Fruit fly (Drosophila melanogaster) whole organism, embryonic: ENCODE data around the gene CG43886.

ENCODE experiments used
- Antp ChIP-seq: fragments of 200-800 bp; sonication (Bioruptor generic); optimal IDR thresholded peaks from 3 replicates; lab custom pipeline; 2016; ENCODE audit warnings: missing biosample characterization, missing genetic modification characterization
- Atf6 ChIP-seq: fragments of 200-800 bp; sonication (Bioruptor generic); IDR thresholded peaks from 2 replicates; pipeline ENCODE4 v1.3.6; 2022; ENCODE audit warnings: missing biosample characterization, missing genetic modification characterization
- CG10979 ChIP-seq: fragments of 200-800 bp; sonication (Bioruptor generic); optimal IDR thresholded peaks from 2 replicates; lab custom pipeline; 2018; ENCODE audit warnings: missing biosample characterization, mild to moderate bottlenecking, missing genetic modification characterization, moderate library complexity
- CG11695 ChIP-seq: fragments of 200-800 bp; sonication (Bioruptor generic); IDR thresholded peaks from 3 replicates; pipeline ENCODE4 v1.3.6; 2022; ENCODE audit warnings: missing biosample characterization, missing genetic modification characterization
- CG11696 ChIP-seq: fragments of 200-800 bp; sonication (Bioruptor generic); IDR thresholded peaks from 2 replicates; pipeline ENCODE4 v1.3.6; 2022; ENCODE audit warnings: missing biosample characterization, missing genetic modification characterization
- CG31224 ChIP-seq: fragments of 200-800 bp; sonication (Bioruptor generic); IDR thresholded peaks from 2 replicates; pipeline ENCODE4 v1.3.6; 2022; ENCODE audit warnings: missing biosample characterization, missing genetic modification characterization
- CG3838 ChIP-seq: fragments of 200-800 bp; sonication (Bioruptor generic); optimal IDR thresholded peaks from 3 replicates; lab custom pipeline; 2016; ENCODE audit warnings: missing biosample characterization, missing genetic modification characterization
- CG6813 ChIP-seq: fragments of 200-800 bp; sonication (Bioruptor generic); optimal IDR thresholded peaks from 2 replicates; lab custom pipeline; 2017; ENCODE audit warnings: missing biosample characterization, missing genetic modification characterization, mild to moderate bottlenecking, moderate library complexity, missing genetic modification reagents
- CG8089 ChIP-seq: fragments of 200-800 bp; sonication (Bioruptor generic); optimal IDR thresholded peaks from 3 replicates; lab custom pipeline; 2016; ENCODE audit warnings: missing biosample characterization, missing genetic modification characterization
- CG8290 ChIP-seq, 3 experiments: fragments of 200-800 bp; sonication (Bioruptor generic); optimal IDR thresholded peaks; 2 replicates each; lab custom pipeline; 2016 to 2019; ENCODE audit warnings: missing biosample characterization in 3 of 3, missing genetic modification characterization in 3 of 3, mild to moderate bottlenecking in 2 of 3, moderate library complexity in 1 of 3
- CG9797 ChIP-seq: fragments of 200-800 bp; sonication (Bioruptor generic); optimal IDR thresholded peaks from 3 replicates; lab custom pipeline; 2018; ENCODE audit warnings: missing biosample characterization, mild to moderate bottlenecking, missing genetic modification characterization
- D19A ChIP-seq: fragments of 200-800 bp; optimal IDR thresholded peaks from 3 replicates; lab custom pipeline; 2019; ENCODE audit warnings: missing biosample characterization, mild to moderate bottlenecking, missing genetic modification characterization, moderate library complexity
- Dip2 ChIP-seq: fragments of 200-800 bp; sonication (Bioruptor generic); IDR thresholded peaks from 2 replicates; pipeline ENCODE4 v1.3.6; 2022; ENCODE audit warnings: missing biosample characterization, missing genetic modification characterization
- Drgx ChIP-seq: fragments of 200-800 bp; sonication (Bioruptor generic); IDR thresholded peaks from 2 replicates; pipeline ENCODE4 v1.3.6; 2022; ENCODE audit warnings: missing biosample characterization, missing genetic modification characterization
- E2f2 ChIP-seq: fragments of 200-800 bp; sonication (Bioruptor generic); IDR thresholded peaks from 2 replicates; pipeline ENCODE4 v1.3.6; 2022; ENCODE audit warnings: missing biosample characterization, missing genetic modification characterization
- Elba2 ChIP-seq: fragments of 200-800 bp; sonication (Bioruptor generic); optimal IDR thresholded peaks from 3 replicates; lab custom pipeline; 2016; ENCODE audit warnings: missing biosample characterization, missing genetic modification characterization
- Fer3 ChIP-seq: fragments of 200-800 bp; sonication (Bioruptor generic); optimal IDR thresholded peaks from 2 replicates; lab custom pipeline; 2018; ENCODE audit warnings: missing biosample characterization, mild to moderate bottlenecking, missing genetic modification characterization, moderate library complexity
- HLH3B ChIP-seq: fragments of 200-800 bp; sonication (Bioruptor generic); IDR thresholded peaks from 2 replicates; pipeline ENCODE4 v1.3.6; 2022; ENCODE audit warnings: missing biosample characterization, missing genetic modification characterization
- HmgD ChIP-seq: fragments of 200-800 bp; sonication (Bioruptor generic); optimal IDR thresholded peaks from 3 replicates; lab custom pipeline; 2016; ENCODE audit warnings: missing biosample characterization, missing genetic modification characterization
- Lpt ChIP-seq: fragments of >200 bp; optimal IDR thresholded peaks from 2 replicates; lab custom pipeline; 2018; ENCODE audit warnings: missing biosample characterization, missing genetic modification characterization
- MBD-R2 ChIP-seq: fragments of 200-800 bp; sonication (Bioruptor generic); IDR thresholded peaks from 2 replicates; pipeline ENCODE4 v1.3.6; 2022; ENCODE audit warnings: missing biosample characterization, missing genetic modification characterization
- Med ChIP-seq: fragments of 200-800 bp; sonication (Bioruptor generic); peaks from one replicate; lab custom pipeline; 2016; ENCODE audit warnings: missing biosample characterization, missing genetic modification characterization, mild to moderate bottlenecking, inconsistent platforms, moderate library complexity
- Mes4 ChIP-seq: fragments of 200-800 bp; sonication (Bioruptor generic); optimal IDR thresholded peaks from 2 replicates; lab custom pipeline; 2016; ENCODE audit warnings: missing biosample characterization, missing genetic modification characterization
- Oli ChIP-seq: fragments of 200-800 bp; sonication (Bioruptor generic); optimal IDR thresholded peaks from 2 replicates; lab custom pipeline; 2018; ENCODE audit warnings: missing biosample characterization, mild to moderate bottlenecking, missing genetic modification characterization, moderate library complexity
- Opbp ChIP-seq: fragments of 200-800 bp; sonication (Bioruptor generic); IDR thresholded peaks from 3 replicates; pipeline ENCODE4 v1.3.6; 2022; ENCODE audit warnings: missing biosample characterization, missing genetic modification characterization; ENCODE audit not compliant: partially characterized antibody
- Poxn ChIP-seq: fragments of 200-800 bp; sonication (Bioruptor generic); IDR thresholded peaks from 2 replicates; pipeline ENCODE4 v1.3.6; 2022; ENCODE audit warnings: missing biosample characterization, missing genetic modification characterization
- Sin3A ChIP-seq: fragments of >200 bp; optimal IDR thresholded peaks from 2 replicates; lab custom pipeline; 2018
- Sox102F ChIP-seq: fragments of 200-800 bp; sonication (Bioruptor generic); optimal IDR thresholded peaks from 2 replicates; lab custom pipeline; 2018; ENCODE audit warnings: missing biosample characterization, mild to moderate bottlenecking, missing genetic modification characterization, moderate library complexity
- Spps ChIP-seq: fragments of 200-800 bp; sonication (Bioruptor generic); optimal IDR thresholded peaks from 2 replicates; lab custom pipeline; 2018; ENCODE audit warnings: missing biosample characterization, mild to moderate bottlenecking, missing genetic modification characterization
- Sry-δ ChIP-seq: fragments of 200-800 bp; sonication (Bioruptor generic); optimal IDR thresholded peaks from 2 replicates; lab custom pipeline; 2016; ENCODE audit warnings: missing biosample characterization, missing genetic modification characterization
- abd-A ChIP-seq: fragments of 200-800 bp; sonication (Bioruptor generic); optimal IDR thresholded peaks from 3 replicates; lab custom pipeline; 2019; ENCODE audit warnings: missing biosample characterization, mild to moderate bottlenecking, missing genetic modification characterization, moderate library complexity
- amos ChIP-seq: fragments of 200-800 bp; sonication (Bioruptor generic); IDR thresholded peaks from 2 replicates; pipeline ENCODE4 v1.3.6; 2022; ENCODE audit warnings: missing biosample characterization, missing genetic modification characterization; ENCODE audit not compliant: partially characterized antibody
- aop ChIP-seq: fragments of 200-800 bp; sonication (Bioruptor generic); IDR thresholded peaks from 2 replicates; pipeline ENCODE4 v1.3.6; 2022; ENCODE audit warnings: missing biosample characterization, missing genetic modification characterization
- br ChIP-seq: fragments of >200 bp; optimal IDR thresholded peaks from 2 replicates; lab custom pipeline; 2017
- dmrt99B ChIP-seq: fragments of 200-800 bp; sonication (Bioruptor generic); optimal IDR thresholded peaks from 2 replicates; lab custom pipeline; 2018; ENCODE audit warnings: missing biosample characterization, mild to moderate bottlenecking, missing genetic modification characterization, moderate library complexity
- dysf ChIP-seq: fragments of 200-800 bp; sonication (Bioruptor generic); IDR thresholded peaks from 3 replicates; pipeline ENCODE4 v1.3.6; 2022; ENCODE audit warnings: missing biosample characterization, missing genetic modification characterization
- grn ChIP-seq: fragments of 200-800 bp; sonication (Bioruptor generic); optimal IDR thresholded peaks from 3 replicates; lab custom pipeline; 2017; ENCODE audit warnings: missing biosample characterization, missing genetic modification characterization
- gsb-n ChIP-seq: fragments of 200-800 bp; sonication (Bioruptor generic); optimal IDR thresholded peaks from 3 replicates; lab custom pipeline; 2018; ENCODE audit warnings: missing biosample characterization, mild to moderate bottlenecking, missing genetic modification characterization
- hkb ChIP-seq, 2 experiments: fragments of 200-800 bp in 1 of 2; fragments of >200 bp in 1 of 2; sonication (Bioruptor generic) in 1 of 2; IDR thresholded peaks in 1 of 2; optimal IDR thresholded peaks in 1 of 2; 2 replicates each; pipeline versions ENCODE4 v1.3.6 to Lab custom; 2017 to 2022; ENCODE audit warnings: missing biosample characterization in 1 of 2, missing genetic modification characterization in 1 of 2
- klu ChIP-seq: fragments of 200-800 bp; sonication (Bioruptor generic); IDR thresholded peaks from 2 replicates; pipeline ENCODE4 v1.3.6; 2022; ENCODE audit warnings: missing biosample characterization, missing genetic modification characterization
- lbe ChIP-seq: fragments of 200-800 bp; sonication (Bioruptor generic); optimal IDR thresholded peaks from 2 replicates; lab custom pipeline; 2016; ENCODE audit warnings: missing biosample characterization, mild to moderate bottlenecking, missing genetic modification characterization
- lilli ChIP-seq: fragments of 200-800 bp; sonication (Bioruptor generic); optimal IDR thresholded peaks from 3 replicates; lab custom pipeline; 2016; ENCODE audit warnings: missing biosample characterization, missing genetic modification characterization
- lov ChIP-seq, 2 experiments: fragments of 200-800 bp in 1 of 2; fragments of >200 bp in 1 of 2; sonication (Bioruptor generic) in 1 of 2; IDR thresholded peaks in 1 of 2; optimal IDR thresholded peaks in 1 of 2; 2 replicates in 1 of 2; 3 replicates in 1 of 2; pipeline versions ENCODE4 v1.3.6 to Lab custom; 2017 to 2022; ENCODE audit warnings: missing biosample characterization in 1 of 2, missing genetic modification characterization in 1 of 2
- nerfin-1 ChIP-seq: fragments of 200-800 bp; sonication (Bioruptor generic); optimal IDR thresholded peaks from 3 replicates; lab custom pipeline; 2019; ENCODE audit warnings: missing biosample characterization, mild to moderate bottlenecking, missing genetic modification characterization, moderate library complexity
- repo ChIP-seq: fragments of 200-800 bp; sonication (Bioruptor generic); optimal IDR thresholded peaks from 2 replicates; lab custom pipeline; 2016; ENCODE audit warnings: missing biosample characterization, missing genetic modification characterization
- sisA ChIP-seq: fragments of 200-800 bp; sonication (Bioruptor generic); IDR thresholded peaks from 2 replicates; pipeline ENCODE4 v1.3.6; 2022; ENCODE audit warnings: missing biosample characterization, missing genetic modification characterization
- tup ChIP-seq: fragments of 200-800 bp; sonication (Bioruptor generic); optimal IDR thresholded peaks from 2 replicates; lab custom pipeline; 2016; ENCODE audit warnings: missing biosample characterization, mild to moderate bottlenecking, missing genetic modification characterization, moderate library complexity
- vfl ChIP-seq: fragments of 200-800 bp; sonication (Bioruptor generic); optimal IDR thresholded peaks from 2 replicates; lab custom pipeline; 2016; ENCODE audit warnings: missing biosample characterization, missing genetic modification characterization
- z ChIP-seq: fragments of 200-800 bp; sonication (Bioruptor generic); IDR thresholded peaks from 3 replicates; pipeline ENCODE4 v1.3.6; 2022; ENCODE audit warnings: missing biosample characterization, missing genetic modification characterization
- zfh1 ChIP-seq: fragments of 200-800 bp; sonication (Bioruptor generic); IDR thresholded peaks from 3 replicates; pipeline ENCODE4 v1.3.6; 2022; ENCODE audit warnings: missing biosample characterization, missing genetic modification characterization

CG43886 gene

dm6 chr3L:8177795-8178564 is 18.4 kb upstream of the CG43886 start, which contains the start of gene Nmt (continued):
- TF ChIP-seq MBD-R2 (GFP tag; lab: Robert Waterston, UW) = peak; percentile 81
- TF ChIP-seq Spps (tag; lab: Kevin White, UChicago) = no peak
- no peak for TF ChIP-seq br
- no peak for TF ChIP-seq Antp (GFP tag; lab: Kevin White, UChicago)
- TF ChIP-seq E2f2 (GFP tag; lab: Robert Waterston, UW) = peak; percentile 86
- peak; percentile 57 for TF ChIP-seq Sox102F (GFP tag; lab: Kevin White, UChicago)
- no peak for TF ChIP-seq lbe (GFP tag; lab: Kevin White, UChicago)
- TF ChIP-seq lilli (GFP tag; lab: Kevin White, UChicago) = peak; percentile 59
- TF ChIP-seq z (GFP tag; lab: Robert Waterston, UW) = no peak
- peak; percentile 39 for TF ChIP-seq Fer3 (tag; lab: Kevin White, UChicago)
- TF ChIP-seq Dip2 (GFP tag; lab: Robert Waterston, UW) = no peak
- no peak for TF ChIP-seq aop
- no peak for TF ChIP-seq lov (optimal IDR thresholded peaks at IDR 0.05; lab: Kevin White, UChicago)
- no peak for TF ChIP-seq lov (GFP tag; IDR thresholded peaks at IDR 0.05; lab: Robert Waterston, UW)
- no peak for TF ChIP-seq Drgx
- TF ChIP-seq D19A (tag; lab: Kevin White, UChicago) = no peak
- TF ChIP-seq dysf (GFP tag; lab: Robert Waterston, UW) = no peak
- TF ChIP-seq Elba2 (GFP tag; lab: Kevin White, UChicago) = no peak
- TF ChIP-seq vfl (GFP tag; lab: Kevin White, UChicago) = no peak
- no peak for TF ChIP-seq CG6813 (GFP tag; lab: Kevin White, UChicago)
- no peak for TF ChIP-seq repo (GFP tag; lab: Kevin White, UChicago)
- TF ChIP-seq HmgD = no peak
- TF ChIP-seq grn (GFP tag; lab: Kevin White, UChicago) = no peak
- no peak for TF ChIP-seq hkb (optimal IDR thresholded peaks at IDR 0.05; lab: Kevin White, UChicago)
- TF ChIP-seq hkb (GFP tag; IDR thresholded peaks at IDR 0.05; lab: Robert Waterston, UW) = 0 out of 2 replicates have a peak, but pooled peaks have one; percentile 26
- no peak for TF ChIP-seq Oli (tag; lab: Kevin White, UChicago)
- TF ChIP-seq Poxn (GFP tag; lab: Robert Waterston, UW) = no peak
- TF ChIP-seq Sin3A (lab: Kevin White, UChicago) = peak; percentile 78
- TF ChIP-seq zfh1 = no peak
- peak; percentile 79 for TF ChIP-seq Med
- peak; percentile 85 for TF ChIP-seq amos (GFP tag; lab: Robert Waterston, UW)
- no peak for TF ChIP-seq tup (GFP tag; lab: Kevin White, UChicago)
- no peak for TF ChIP-seq gsb-n (tag; lab: Kevin White, UChicago)
- no peak for TF ChIP-seq nerfin-1 (tag; lab: Kevin White, UChicago)
- 0 out of 3 replicates have a peak, but pooled peaks have one; percentile 6 for TF ChIP-seq CG11695 (GFP tag; lab: Robert Waterston, UW)
- TF ChIP-seq CG10979 (tag; lab: Kevin White, UChicago) = no peak
- TF ChIP-seq Mes4 = no peak
- TF ChIP-seq Atf6 (GFP tag; lab: Robert Waterston, UW) = peak; percentile 48; the same call in 1 of the 2 replicates
- TF ChIP-seq CG31224 (GFP tag; lab: Robert Waterston, UW) = no peak
- TF ChIP-seq CG9797 = peak; percentile 67
- TF ChIP-seq abd-A (tag; lab: Kevin White, UChicago) = no peak
- no peak for TF ChIP-seq CG8089 (GFP tag; lab: Kevin White, UChicago)
- no peak for TF ChIP-seq CG8290 (GFP tag; optimal IDR thresholded peaks at IDR 0.05; lab: Kevin White, UChicago)
- TF ChIP-seq CG8290 (tag; optimal IDR thresholded peaks at IDR 0.05; lab: Kevin White, UChicago) = peak in 1 of 2 experiments; percentile 3
- no peak for TF ChIP-seq HLH3B (GFP tag; lab: Robert Waterston, UW)
- no peak for TF ChIP-seq Lpt (GFP tag; lab: Kevin White, UChicago)
- TF ChIP-seq CG11696 (GFP tag; lab: Robert Waterston, UW) = no peak
- TF ChIP-seq sisA (GFP tag; lab: Robert Waterston, UW) = peak; percentile 43
- TF ChIP-seq dmrt99B = no peak
- peak; percentile 84 for TF ChIP-seq Opbp
- TF ChIP-seq CG3838 = no peak
- peak; percentile 68 for TF ChIP-seq Sry-δ
- TF ChIP-seq klu = no peak
